Worm (Caenorhabditis elegans) whole organism, early embryonic: ENCODE data around the gene trap-4.

Experiments
- ama-1 ChIP-seq: fragments of 150-350 bp; optimal IDR thresholded peaks from 2 replicates; lab custom pipeline; 2014
- ceh-13 ChIP-seq: fragments of 200-800 bp; sonication (Bioruptor generic); optimal IDR thresholded peaks from 2 replicates; lab custom pipeline; 2018; ENCODE audit warnings: mild to moderate bottlenecking, missing genetic modification characterization, missing compliant biosample characterization
- flt-1 ChIP-seq: fragments of 200-800 bp; sonication (Bioruptor generic); IDR thresholded peaks from 2 replicates; pipeline ENCODE4 v1.3.6; 2022; ENCODE audit warnings: missing genetic modification characterization, missing compliant biosample characterization
- tbx-37 ChIP-seq: fragments of 200-800 bp; sonication (Bioruptor generic); conservative IDR thresholded peaks from 2 replicates; pipeline ENCODE4 v1.3.6; 2022; ENCODE audit warnings: missing genetic modification reagents, missing genetic modification characterization, missing compliant biosample characterization

DNA sequence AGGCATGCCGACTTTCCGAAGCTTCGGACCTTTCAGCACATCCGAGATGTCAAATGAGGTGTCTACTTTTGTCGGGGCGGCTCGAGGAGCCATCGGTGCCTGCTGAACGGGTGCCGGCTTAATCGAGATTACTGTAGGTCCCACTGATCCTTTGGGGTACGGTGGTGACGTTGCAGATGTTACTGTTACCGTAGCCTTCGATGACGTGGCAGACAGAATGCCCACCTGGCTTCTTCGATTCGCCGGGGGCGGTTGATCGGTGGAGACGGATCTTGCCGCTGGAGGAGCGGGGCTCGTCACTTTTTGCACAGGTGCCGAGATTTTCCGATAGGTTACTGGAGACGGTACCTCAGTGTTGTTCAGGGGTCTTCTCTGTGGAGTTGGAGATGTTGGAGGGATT is 48.9 kb upstream of the trap-4 start:
- TF ChIP-seq ceh-13 (GFP tag; lab: Kevin White, UChicago), result no peak
- no peak for TF ChIP-seq flt-1 (GFP tag; lab: Robert Waterston, UW)
- TF ChIP-seq ama-1 (lab: Kevin White, UChicago), result no peak
- no peak for TF ChIP-seq tbx-37
